Worm (Caenorhabditis elegans) whole organism, dauer: ENCODE data around the gene gld-3.

Source experiments
- unc-62 ChIP-seq: sonication (generic microtip); optimal IDR thresholded peaks from 2 replicates; lab custom pipeline; 2017; ENCODE audit warnings: missing biosample characterization, missing genetic modification reagents, missing genetic modification characterization

gld-3 gene

ce11 chrII:7157415-7157814 is 25.0 kb downstream of the gld-3 start:
- no peak for TF ChIP-seq unc-62 (GFP tag; lab: Kevin White, UChicago)

- no peak for TF ChIP-seq unc-62 (GFP tag; lab: Kevin White, UChicago)
Measured at ce11 chrII:7161512-7161911, 29.1 kb downstream of the gld-3 start, which contains the start of gene C27H5.12. Gene C27H5.12 (minus strand): TSS chrII:7161612.

- TF ChIP-seq unc-62 (GFP tag; lab: Kevin White, UChicago): no peak
Measured at ce11 chrII:7165749-7166148, 33.3 kb downstream of the gld-3 start, which contains the start of gene mfsd-13.2. Gene mfsd-13.2 (minus strand): TSS chrII:7165849.

ce11 chrII:7166768-7167167 is 34.3 kb downstream of the gld-3 start:
- TF ChIP-seq unc-62 (GFP tag; lab: Kevin White, UChicago): no peak

ce11 chrII:7168712-7169111 is 36.3 kb downstream of the gld-3 start, which contains the start of gene col-36:
Gene col-36 (minus strand): TSS chrII:7168812.
- TF ChIP-seq unc-62 (GFP tag; lab: Kevin White, UChicago): no peak

ce11 chrII:7171305-7171998 is 39.0 kb downstream of the gld-3 start, which contains the start of gene dyf-13:
Gene dyf-13 (minus strand): TSS chrII:7171355.
- TF ChIP-seq unc-62 (GFP tag; lab: Kevin White, UChicago): no peak

- no peak for TF ChIP-seq unc-62 (GFP tag; lab: Kevin White, UChicago)
Measured at ce11 chrII:7174843-7175242, 42.4 kb downstream of the gld-3 start, which contains the start of gene glc-4. Gene glc-4 (minus strand): TSS chrII:7174943.

- no peak for TF ChIP-seq unc-62 (GFP tag; lab: Kevin White, UChicago)
Measured at ce11 chrII:7176108-7176507, 43.7 kb downstream of the gld-3 start.

ce11 chrII:7182630-7183029 is 50.2 kb downstream of the gld-3 start:
- no peak for TF ChIP-seq unc-62 (GFP tag; lab: Kevin White, UChicago)

- no peak for TF ChIP-seq unc-62 (GFP tag; lab: Kevin White, UChicago)
Measured at ce11 chrII:7183493-7184272, 51.2 kb downstream of the gld-3 start, which contains the start of gene pdl-1. Gene pdl-1 (plus strand): TSS chrII:7183801.

- TF ChIP-seq unc-62 (GFP tag; lab: Kevin White, UChicago): no peak
Measured at ce11 chrII:7186117-7186516, 53.7 kb downstream of the gld-3 start.

- no peak for TF ChIP-seq unc-62 (GFP tag; lab: Kevin White, UChicago)
Measured at ce11 chrII:7187110-7187509, 54.7 kb downstream of the gld-3 start, which contains the start of gene C27H5.6. Gene C27H5.6 (minus strand): TSS chrII:7187210.
